Fruit fly (Drosophila melanogaster) whole organism, embryonic: ENCODE measurements around the gene CG13634.

ENCODE experiments used
- Aef1 ChIP-seq: fragments of 200-800 bp; sonication (Bioruptor generic); IDR thresholded peaks from 3 replicates; pipeline ENCODE4 v1.3.6; 2022; ENCODE audit warnings: missing biosample characterization, missing genetic modification characterization
- CG10209 ChIP-seq: fragments of 200-800 bp; sonication (Bioruptor generic); optimal IDR thresholded peaks from 3 replicates; lab custom pipeline; 2017; ENCODE audit warnings: missing biosample characterization, mild to moderate bottlenecking, missing genetic modification characterization, missing genetic modification reagents
- CG12104 ChIP-seq: fragments of 200-800 bp; sonication (Bioruptor generic); optimal IDR thresholded peaks from 3 replicates; lab custom pipeline; 2016; ENCODE audit warnings: missing biosample characterization, missing genetic modification characterization
- CG13624 ChIP-seq: fragments of 200-800 bp; sonication (Bioruptor generic); optimal IDR thresholded peaks from 2 replicates; lab custom pipeline; 2016; ENCODE audit warnings: missing biosample characterization, missing genetic modification characterization
- CG14014 ChIP-seq: fragments of 200-800 bp; sonication (Bioruptor generic); IDR thresholded peaks from 2 replicates; pipeline ENCODE4 v1.3.6; 2022; ENCODE audit warnings: missing biosample characterization, missing genetic modification characterization
- CG14710 ChIP-seq: fragments of 200-800 bp; sonication (Bioruptor generic); optimal IDR thresholded peaks from 3 replicates; lab custom pipeline; 2019; ENCODE audit warnings: missing biosample characterization, mild to moderate bottlenecking, missing genetic modification characterization, moderate library complexity
- CG14860 ChIP-seq: fragments of 200-800 bp; sonication (Bioruptor generic); IDR thresholded peaks from 3 replicates; pipeline ENCODE4 v1.3.6; 2022; ENCODE audit warnings: missing biosample characterization, missing genetic modification characterization; ENCODE audit not compliant: partially characterized antibody
- CG17829 ChIP-seq: fragments of 200-800 bp; optimal IDR thresholded peaks from 2 replicates; lab custom pipeline; 2019; ENCODE audit warnings: missing biosample characterization, mild to moderate bottlenecking, missing genetic modification characterization, moderate library complexity
- CG18476 ChIP-seq: fragments of 200-800 bp; sonication (Bioruptor generic); optimal IDR thresholded peaks from 2 replicates; lab custom pipeline; 2016; ENCODE audit warnings: missing biosample characterization, mild to moderate bottlenecking, missing genetic modification characterization
- CG31441 ChIP-seq: fragments of 200-800 bp; sonication (Bioruptor generic); IDR thresholded peaks from 2 replicates; pipeline ENCODE4 v1.3.6; 2022; ENCODE audit warnings: missing biosample characterization, missing genetic modification characterization
- CG34376 ChIP-seq: fragments of 200-800 bp; sonication (Bioruptor generic); optimal IDR thresholded peaks from 2 replicates; lab custom pipeline; 2018; ENCODE audit warnings: missing biosample characterization, mild to moderate bottlenecking, missing genetic modification characterization
- CG3847 ChIP-seq: fragments of 200-800 bp; sonication (Bioruptor generic); IDR thresholded peaks from 2 replicates; pipeline ENCODE4 v1.3.6; 2022; ENCODE audit warnings: missing biosample characterization, missing genetic modification characterization
- CG4360 ChIP-seq: fragments of 200-800 bp; sonication (Bioruptor generic); IDR thresholded peaks from 2 replicates; pipeline ENCODE4 v1.3.6; 2022; ENCODE audit warnings: missing biosample characterization, missing genetic modification characterization
- CG4424 ChIP-seq: fragments of 200-800 bp; sonication (Bioruptor generic); optimal IDR thresholded peaks from 3 replicates; lab custom pipeline; 2016; ENCODE audit warnings: missing biosample characterization, missing genetic modification characterization
- CG5245 ChIP-seq: fragments of 200-800 bp; sonication (Bioruptor generic); optimal IDR thresholded peaks from 3 replicates; lab custom pipeline; 2016; ENCODE audit warnings: missing biosample characterization, missing genetic modification characterization
- CG9817 ChIP-seq: fragments of 200-800 bp; sonication (Bioruptor generic); optimal IDR thresholded peaks from 2 replicates; lab custom pipeline; 2018; ENCODE audit warnings: missing biosample characterization, mild to moderate bottlenecking, missing genetic modification characterization, moderate library complexity
- Camta ChIP-seq: fragments of 200-800 bp; sonication (Bioruptor generic); optimal IDR thresholded peaks from 2 replicates; lab custom pipeline; 2016; ENCODE audit warnings: missing biosample characterization, missing genetic modification characterization
- Doc3 ChIP-seq: fragments of 200-800 bp; sonication (Bioruptor generic); IDR thresholded peaks from 3 replicates; pipeline ENCODE4 v1.3.6; 2022; ENCODE audit warnings: missing biosample characterization, missing genetic modification characterization; ENCODE audit not compliant: partially characterized antibody
- Fer1 ChIP-seq: fragments of 200-800 bp; sonication (Bioruptor generic); optimal IDR thresholded peaks from 2 replicates; lab custom pipeline; 2017; ENCODE audit warnings: missing biosample characterization, mild to moderate bottlenecking, missing genetic modification characterization
- HmgZ ChIP-seq: fragments of 200-800 bp; sonication (Bioruptor generic); optimal IDR thresholded peaks from 2 replicates; lab custom pipeline; 2018; ENCODE audit warnings: missing biosample characterization, mild to moderate bottlenecking, missing genetic modification characterization
- Hmr ChIP-seq: fragments of 200-800 bp; sonication (Bioruptor generic); optimal IDR thresholded peaks from 3 replicates; lab custom pipeline; 2017; ENCODE audit warnings: mild to moderate bottlenecking, missing biosample characterization, missing genetic modification reagents, missing genetic modification characterization
- Hr51 ChIP-seq, 2 experiments: fragments of 200-800 bp; sonication (Bioruptor generic); optimal IDR thresholded peaks; 2 replicates in 1 of 2; 3 replicates in 1 of 2; lab custom pipeline; 2016 to 2018; ENCODE audit warnings: missing biosample characterization in 2 of 2, missing genetic modification characterization in 2 of 2, mild to moderate bottlenecking in 1 of 2, moderate library complexity in 1 of 2
- Kr ChIP-seq: fragments of 200-800 bp; sonication (Bioruptor generic); optimal IDR thresholded peaks from 2 replicates; lab custom pipeline; 2017; ENCODE audit warnings: missing biosample characterization, mild to moderate bottlenecking, missing genetic modification characterization
- Oli ChIP-seq: fragments of 200-800 bp; sonication (Bioruptor generic); optimal IDR thresholded peaks from 2 replicates; lab custom pipeline; 2018; ENCODE audit warnings: missing biosample characterization, mild to moderate bottlenecking, missing genetic modification characterization, moderate library complexity
- Six4 ChIP-seq: fragments of 200-800 bp; sonication (Bioruptor generic); optimal IDR thresholded peaks from 2 replicates; lab custom pipeline; 2016; ENCODE audit warnings: missing biosample characterization, missing genetic modification characterization
- Sox102F ChIP-seq: fragments of 200-800 bp; sonication (Bioruptor generic); optimal IDR thresholded peaks from 2 replicates; lab custom pipeline; 2018; ENCODE audit warnings: missing biosample characterization, mild to moderate bottlenecking, missing genetic modification characterization, moderate library complexity
- Xrp1 ChIP-seq: fragments of 200-800 bp; sonication (Bioruptor generic); IDR thresholded peaks from 2 replicates; pipeline ENCODE4 v1.3.6; 2022; ENCODE audit warnings: missing biosample characterization, missing genetic modification characterization
- abd-A ChIP-seq: fragments of 200-800 bp; sonication (Bioruptor generic); optimal IDR thresholded peaks from 3 replicates; lab custom pipeline; 2019; ENCODE audit warnings: missing biosample characterization, mild to moderate bottlenecking, missing genetic modification characterization, moderate library complexity
- bbx ChIP-seq: fragments of 200-800 bp; sonication (Bioruptor generic); IDR thresholded peaks from 2 replicates; pipeline ENCODE4 v1.3.6; 2022; ENCODE audit warnings: missing biosample characterization, missing genetic modification characterization; ENCODE audit not compliant: partially characterized antibody
- bigmax ChIP-seq: fragments of 200-800 bp; sonication (Bioruptor generic); optimal IDR thresholded peaks from 2 replicates; lab custom pipeline; 2018; ENCODE audit warnings: missing biosample characterization, mild to moderate bottlenecking, missing genetic modification characterization
- ems ChIP-seq: fragments of 200-800 bp; sonication (Bioruptor generic); optimal IDR thresholded peaks from 3 replicates; lab custom pipeline; 2016; ENCODE audit warnings: missing biosample characterization, missing genetic modification characterization
- ewg ChIP-seq: fragments of 200-800 bp; sonication (Bioruptor generic); optimal IDR thresholded peaks from 3 replicates; lab custom pipeline; 2017; ENCODE audit warnings: mild to moderate bottlenecking, missing biosample characterization, missing genetic modification reagents, missing genetic modification characterization
- fd3F ChIP-seq: fragments of 200-800 bp; sonication (Bioruptor generic); optimal IDR thresholded peaks from 2 replicates; lab custom pipeline; 2018; ENCODE audit warnings: missing biosample characterization, mild to moderate bottlenecking, missing genetic modification characterization, moderate library complexity
- knrl ChIP-seq: fragments of 200-800 bp; sonication (Bioruptor generic); IDR thresholded peaks from 3 replicates; pipeline ENCODE4 v1.3.6; 2022; ENCODE audit warnings: missing biosample characterization, missing genetic modification characterization; ENCODE audit not compliant: partially characterized antibody
- mam ChIP-seq: fragments of 200-800 bp; sonication (Bioruptor generic); optimal IDR thresholded peaks from 3 replicates; lab custom pipeline; 2016; ENCODE audit warnings: missing biosample characterization, missing genetic modification characterization
- nmo ChIP-seq: fragments of 200-800 bp; sonication (Bioruptor generic); optimal IDR thresholded peaks from 2 replicates; lab custom pipeline; 2018; ENCODE audit warnings: missing biosample characterization, mild to moderate bottlenecking, missing genetic modification characterization, moderate library complexity
- peb ChIP-seq: fragments of 200-800 bp; sonication (Bioruptor generic); IDR thresholded peaks from 2 replicates; pipeline ENCODE4 v1.3.6; 2022; ENCODE audit warnings: missing biosample characterization, missing genetic modification characterization
- psq ChIP-seq: fragments of 200-800 bp; sonication (Bioruptor generic); optimal IDR thresholded peaks from 2 replicates; lab custom pipeline; 2017; ENCODE audit warnings: missing biosample characterization, missing genetic modification characterization
- scrt ChIP-seq: fragments of 200-800 bp; sonication (Bioruptor generic); optimal IDR thresholded peaks from 2 replicates; lab custom pipeline; 2018; ENCODE audit warnings: missing biosample characterization, mild to moderate bottlenecking, missing genetic modification characterization, moderate library complexity
- sens-2 ChIP-seq: fragments of 200-800 bp; sonication (Bioruptor generic); IDR thresholded peaks from 2 replicates; pipeline ENCODE4 v1.3.6; 2022; ENCODE audit warnings: missing biosample characterization, missing genetic modification characterization
- sim ChIP-seq: fragments of 200-800 bp; sonication (Bioruptor generic); IDR thresholded peaks from 2 replicates; pipeline ENCODE4 v1.3.6; 2022; ENCODE audit warnings: missing biosample characterization, missing genetic modification characterization
- sisA ChIP-seq: fragments of 200-800 bp; sonication (Bioruptor generic); IDR thresholded peaks from 2 replicates; pipeline ENCODE4 v1.3.6; 2022; ENCODE audit warnings: missing biosample characterization, missing genetic modification characterization
- sob ChIP-seq: fragments of 200-800 bp; sonication (Bioruptor generic); IDR thresholded peaks from 2 replicates; pipeline ENCODE4 v1.3.6; 2022; ENCODE audit warnings: missing biosample characterization, missing genetic modification characterization
- stc ChIP-seq: fragments of 200-800 bp; sonication (Bioruptor generic); IDR thresholded peaks from 2 replicates; pipeline ENCODE4 v1.3.6; 2022; ENCODE audit warnings: missing biosample characterization, missing genetic modification characterization
- tgo ChIP-seq: fragments of 200-800 bp; sonication (Bioruptor generic); IDR thresholded peaks from 3 replicates; pipeline ENCODE4 v1.3.6; 2022; ENCODE audit warnings: missing biosample characterization, missing genetic modification characterization
- wdn ChIP-seq: fragments of 200-800 bp; sonication (Bioruptor generic); IDR thresholded peaks from 2 replicates; pipeline ENCODE4 v1.3.6; 2022; ENCODE audit warnings: missing biosample characterization, missing genetic modification characterization

The CG13634 gene

DNA sequence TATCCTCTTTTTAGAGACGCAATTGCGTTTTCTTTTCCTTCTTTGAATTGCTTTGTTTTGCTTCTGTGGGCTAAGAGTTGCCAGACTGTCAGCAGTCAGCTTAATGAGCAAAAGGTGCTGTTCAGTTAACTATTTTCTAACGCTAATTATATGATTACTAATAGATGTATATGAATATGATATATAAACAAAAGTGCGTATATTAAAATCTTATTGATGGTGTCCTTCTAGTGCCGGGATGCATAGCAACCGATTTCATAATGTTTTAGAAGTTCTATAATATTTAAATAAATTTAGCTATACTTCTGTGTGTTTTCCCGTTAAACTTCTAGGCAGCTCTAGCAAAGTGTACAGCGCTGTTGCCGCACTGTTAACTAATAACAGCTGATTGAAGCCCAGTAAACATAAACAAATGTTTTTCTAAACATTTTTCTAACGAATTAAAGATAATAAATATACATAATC, 40.0 kb upstream of the CG13634 start, which contains the start of the genes Kaz and CG43273 (continued):
- TF ChIP-seq Hr51 (GFP tag; optimal IDR thresholded peaks at IDR 0.05; lab: Kevin White, UChicago): peak in 1 of 2 experiments; percentile 13
- TF ChIP-seq stc (GFP tag; lab: Robert Waterston, UW): 0 out of 2 replicates have a peak, but pooled peaks have one; percentile 11
- no peak for TF ChIP-seq Sox102F (GFP tag; lab: Kevin White, UChicago)
- TF ChIP-seq peb (GFP tag; lab: Robert Waterston, UW): peak; percentile 37; the same call in 1 of the 2 replicates
- TF ChIP-seq abd-A (tag; lab: Kevin White, UChicago): no peak
- TF ChIP-seq CG18476: peak; percentile 31
- peak; percentile 0 for TF ChIP-seq CG12104 (GFP tag; lab: Kevin White, UChicago)
- TF ChIP-seq nmo: peak; percentile 83
- peak; percentile 44 for TF ChIP-seq Oli (tag; lab: Kevin White, UChicago)
- TF ChIP-seq CG4424 (GFP tag; lab: Kevin White, UChicago): peak; percentile 51
- TF ChIP-seq Xrp1 (GFP tag; lab: Robert Waterston, UW): peak; percentile 40; the same call in 1 of the 2 replicates
- TF ChIP-seq wdn (GFP tag; lab: Robert Waterston, UW): 0 out of 2 replicates have a peak, but pooled peaks have one; percentile 19
- TF ChIP-seq CG14710 (tag; lab: Kevin White, UChicago): peak; percentile 81
- peak; percentile 43 for TF ChIP-seq psq (GFP tag; lab: Kevin White, UChicago)
- TF ChIP-seq ems (GFP tag; lab: Kevin White, UChicago): peak; percentile 6
- TF ChIP-seq CG5245 (GFP tag; lab: Kevin White, UChicago): no peak
- no peak for TF ChIP-seq CG4360
- TF ChIP-seq bigmax (GFP tag; lab: Kevin White, UChicago): no peak
- TF ChIP-seq CG14860 (GFP tag; lab: Robert Waterston, UW): no peak
- TF ChIP-seq CG3847 (GFP tag; lab: Robert Waterston, UW): peak; percentile 75
- TF ChIP-seq Aef1 (GFP tag; lab: Robert Waterston, UW): peak; percentile 12; the same call in 1 of the 3 replicates
- TF ChIP-seq fd3F (GFP tag; lab: Kevin White, UChicago): peak; percentile 33
- peak; percentile 59 for TF ChIP-seq sob (GFP tag; lab: Robert Waterston, UW)
- peak; percentile 5; the same call in 1 of the 2 replicates for TF ChIP-seq sisA (GFP tag; lab: Robert Waterston, UW)
- no peak for TF ChIP-seq Camta (GFP tag; lab: Kevin White, UChicago)
- TF ChIP-seq CG13624: peak; percentile 13
- peak; percentile 26; the same call in 1 of the 3 replicates for TF ChIP-seq tgo
- no peak for TF ChIP-seq bbx (GFP tag; lab: Robert Waterston, UW)
- TF ChIP-seq HmgZ (tag; lab: Kevin White, UChicago): peak; percentile 74
- peak; percentile 37 for TF ChIP-seq CG10209
- peak; percentile 60; the same call in 1 of the 2 replicates for TF ChIP-seq CG14014 (GFP tag; lab: Robert Waterston, UW)
- TF ChIP-seq Hmr (GFP tag; lab: Kevin White, UChicago): peak; percentile 42
- TF ChIP-seq Fer1 (GFP tag; lab: Kevin White, UChicago): no peak
- no peak for TF ChIP-seq Kr (GFP tag; lab: Kevin White, UChicago)
- peak; percentile 42 for TF ChIP-seq scrt (GFP tag; lab: Kevin White, UChicago)
- TF ChIP-seq CG34376 (GFP tag; lab: Kevin White, UChicago): peak; percentile 14
- TF ChIP-seq Six4 (GFP tag; lab: Kevin White, UChicago): peak; percentile 40
- no peak for TF ChIP-seq sens-2 (GFP tag; lab: Robert Waterston, UW)
- TF ChIP-seq Doc3 (GFP tag; lab: Robert Waterston, UW): no peak
- peak; percentile 54 for TF ChIP-seq ewg
- TF ChIP-seq sim (GFP tag; lab: Robert Waterston, UW): no peak
- TF ChIP-seq mam (GFP tag; lab: Kevin White, UChicago): peak; percentile 12
- peak; percentile 73 for TF ChIP-seq CG9817 (tag; lab: Kevin White, UChicago)
- no peak; the same call in 1 of the 2 replicates for TF ChIP-seq CG31441 (GFP tag; lab: Robert Waterston, UW)
- peak; percentile 73 for TF ChIP-seq CG17829
- no peak for TF ChIP-seq knrl
